Worm (Caenorhabditis elegans) whole organism, L3 larva: ENCODE data around the gene srw-56.
A peak's percentile ranks its signal among the peaks of the same experiment; 100 is the strongest.

Experiments
- R02D3.7 ChIP-seq: fragments of 150-350 bp; optimal IDR thresholded peaks from 2 replicates; lab custom pipeline; 2014; ENCODE audit warnings: missing biosample characterization, missing genetic modification characterization
- ama-1 ChIP-seq: fragments of 150-350 bp; optimal IDR thresholded peaks from 2 replicates; lab custom pipeline; 2018
- ceh-16 ChIP-seq: sonication (generic microtip); optimal IDR thresholded peaks from 2 replicates; lab custom pipeline; 2017; ENCODE audit warnings: missing biosample characterization, missing genetic modification characterization
- ceh-28 ChIP-seq: fragments of 150-350 bp; optimal IDR thresholded peaks from 2 replicates; lab custom pipeline; 2014; ENCODE audit warnings: missing biosample characterization, missing genetic modification reagents, missing genetic modification characterization
- ceh-9 ChIP-seq: sonication (generic microtip); optimal IDR thresholded peaks from 2 replicates; lab custom pipeline; 2018; ENCODE audit warnings: missing biosample characterization, missing genetic modification characterization
- elt-2 ChIP-seq: sonication (generic microtip); optimal IDR thresholded peaks from 2 replicates; lab custom pipeline; 2016; ENCODE audit warnings: missing genetic modification reagents, mild to moderate bottlenecking, missing genetic modification characterization, missing compliant biosample characterization
- elt-3 ChIP-seq, 3 experiments: fragments of 150-350 bp in 1 of 3; sonication (generic microtip) in 2 of 3; optimal IDR thresholded peaks; 2 replicates in 2 of 3; 4 replicates in 1 of 3; lab custom pipeline; 2014 to 2017; ENCODE audit warnings: missing biosample characterization in 3 of 3, missing genetic modification characterization in 3 of 3
- fkh-10 ChIP-seq: sonication (generic microtip); optimal IDR thresholded peaks from 2 replicates; lab custom pipeline; 2017; ENCODE audit warnings: missing biosample characterization, missing genetic modification reagents, missing genetic modification characterization
- fkh-2 ChIP-seq: fragments of 150-350 bp; optimal IDR thresholded peaks from 2 replicates; lab custom pipeline; 2014; ENCODE audit warnings: missing biosample characterization, missing genetic modification reagents, missing genetic modification characterization
- fos-1 ChIP-seq: fragments of 150-350 bp; optimal IDR thresholded peaks from 2 replicates; lab custom pipeline; 2014; ENCODE audit warnings: missing biosample characterization, missing genetic modification characterization
- jun-1 ChIP-seq: fragments of 150-350 bp; optimal IDR thresholded peaks from 2 replicates; lab custom pipeline; 2014; ENCODE audit warnings: missing biosample characterization, missing genetic modification reagents, missing genetic modification characterization
- lsy-12 ChIP-seq: sonication (generic microtip); optimal IDR thresholded peaks from 2 replicates; lab custom pipeline; 2016; ENCODE audit warnings: mild to moderate bottlenecking, missing genetic modification characterization, missing compliant biosample characterization
- mdl-1 ChIP-seq: fragments of 150-350 bp; optimal IDR thresholded peaks from 2 replicates; lab custom pipeline; 2014; ENCODE audit warnings: missing biosample characterization, missing genetic modification characterization
- nfya-1 ChIP-seq: sonication (generic microtip); optimal IDR thresholded peaks from 2 replicates; lab custom pipeline; 2017; ENCODE audit warnings: missing genetic modification characterization, mild to moderate bottlenecking, missing compliant biosample characterization, antibody characterized with exemption, moderate library complexity; ENCODE audit not compliant: insufficient read depth
- nhr-11 ChIP-seq: fragments of 150-350 bp; optimal IDR thresholded peaks from 2 replicates; lab custom pipeline; 2014; ENCODE audit warnings: missing biosample characterization, missing genetic modification characterization
- nhr-25 ChIP-seq: sonication (generic microtip); optimal IDR thresholded peaks from 2 replicates; lab custom pipeline; 2017; ENCODE audit warnings: missing biosample characterization, missing genetic modification characterization
- nhr-28 ChIP-seq: fragments of 150-350 bp; optimal IDR thresholded peaks from 2 replicates; lab custom pipeline; 2014; ENCODE audit warnings: missing biosample characterization, missing genetic modification characterization
- nhr-43 ChIP-seq: sonication (generic microtip); optimal IDR thresholded peaks from 2 replicates; lab custom pipeline; 2016; ENCODE audit warnings: mild to moderate bottlenecking, missing genetic modification characterization, missing compliant biosample characterization; ENCODE audit not compliant: poor library complexity, severe bottlenecking
- nhr-67 ChIP-seq: fragments of 150-350 bp; optimal IDR thresholded peaks from 2 replicates; lab custom pipeline; 2014; ENCODE audit warnings: missing biosample characterization, missing genetic modification characterization
- nhr-76 ChIP-seq: fragments of 150-350 bp; sonication (generic microtip); optimal IDR thresholded peaks from 5 replicates; lab custom pipeline; 2014; ENCODE audit warnings: missing biosample characterization, missing genetic modification characterization
- pha-4 ChIP-seq: fragments of 150-350 bp; optimal IDR thresholded peaks from 2 replicates; lab custom pipeline; 2014; ENCODE audit warnings: missing biosample characterization, missing genetic modification reagents, missing genetic modification characterization
- pqm-1 ChIP-seq: fragments of 150-350 bp; optimal IDR thresholded peaks from 2 replicates; lab custom pipeline; 2017; ENCODE audit warnings: missing biosample characterization, missing genetic modification characterization, inconsistent platforms
- skn-1 ChIP-seq: fragments of 150-350 bp; optimal IDR thresholded peaks from 2 replicates; lab custom pipeline; 2014; ENCODE audit warnings: missing biosample characterization, missing genetic modification characterization
- snpc-4 ChIP-seq: fragments of 150-350 bp; optimal IDR thresholded peaks from 2 replicates; lab custom pipeline; 2014; ENCODE audit warnings: missing biosample characterization, missing genetic modification characterization
- tbx-2 ChIP-seq: sonication (generic microtip); optimal IDR thresholded peaks from 2 replicates; lab custom pipeline; 2016; ENCODE audit warnings: mild to moderate bottlenecking, missing genetic modification characterization, missing compliant biosample characterization
- unc-62 ChIP-seq: fragments of 150-350 bp; sonication (generic microtip); optimal IDR thresholded peaks from 4 replicates; lab custom pipeline; 2014; ENCODE audit warnings: missing biosample characterization, missing genetic modification reagents, missing genetic modification characterization
- zag-1 ChIP-seq: fragments of 150-350 bp; optimal IDR thresholded peaks from 2 replicates; lab custom pipeline; 2014; ENCODE audit warnings: missing biosample characterization, missing genetic modification characterization
- ztf-11 ChIP-seq: fragments of 150-350 bp; optimal IDR thresholded peaks from 2 replicates; lab custom pipeline; 2014; ENCODE audit warnings: missing biosample characterization, missing genetic modification characterization
- ztf-4 ChIP-seq: fragments of 150-350 bp; optimal IDR thresholded peaks from 2 replicates; lab custom pipeline; 2014; ENCODE audit warnings: missing biosample characterization, missing genetic modification characterization

srw-56 gene

DNA sequence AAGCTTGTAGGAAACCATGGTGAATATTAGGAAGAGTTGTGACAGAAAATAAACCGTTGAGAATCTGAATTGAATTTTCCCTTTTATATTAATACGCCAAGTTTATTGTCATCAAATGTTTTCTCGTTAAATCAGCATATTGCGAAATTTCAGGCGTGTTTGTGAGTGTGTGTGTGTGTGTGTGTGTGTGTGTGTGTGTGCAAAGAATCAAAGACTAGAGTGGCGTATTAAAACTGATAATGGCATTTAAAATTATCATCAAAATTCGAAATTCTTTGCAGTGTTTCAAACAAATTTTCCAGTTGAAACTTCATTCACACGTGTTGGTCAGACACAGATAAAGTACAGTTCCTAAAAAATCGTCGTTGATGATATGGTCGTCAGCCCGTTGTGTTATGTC lies 36.7 kb downstream of the srw-56 start, which contains the start of gene gst-38:
Gene gst-38, minus strand, starts transcription at position 152 of the 400 bp plus-strand sequence.
- TF ChIP-seq ceh-9 (tag; lab: Kevin White, UChicago) = no peak
- no peak for TF ChIP-seq R02D3.7
- TF ChIP-seq ama-1 = no peak
- no peak for TF ChIP-seq fkh-10 (GFP tag; lab: Kevin White, UChicago)
- TF ChIP-seq nhr-25 (tag; lab: Kevin White, UChicago) = no peak
- TF ChIP-seq nhr-76 = no peak
- TF ChIP-seq elt-2 (tag; lab: Kevin White, UChicago) = peak; percentile 88
- no peak for TF ChIP-seq ztf-11 (tag; lab: Kevin White, UChicago)
- peak; percentile 14 for TF ChIP-seq skn-1 (tag; lab: Kevin White, UChicago)
- TF ChIP-seq ztf-4 (tag; lab: Kevin White, UChicago) = no peak
- TF ChIP-seq lsy-12 (tag; lab: Kevin White, UChicago) = no peak
- peak; percentile 41 for TF ChIP-seq pqm-1 (tag; lab: Kevin White, UChicago)
- TF ChIP-seq nhr-43 = no peak
- no peak for TF ChIP-seq unc-62 (GFP tag; lab: Kevin White, UChicago)
- TF ChIP-seq elt-3 (tag; optimal IDR thresholded peaks at IDR 0.05; lab: Kevin White, UChicago) = no peak

DNA sequence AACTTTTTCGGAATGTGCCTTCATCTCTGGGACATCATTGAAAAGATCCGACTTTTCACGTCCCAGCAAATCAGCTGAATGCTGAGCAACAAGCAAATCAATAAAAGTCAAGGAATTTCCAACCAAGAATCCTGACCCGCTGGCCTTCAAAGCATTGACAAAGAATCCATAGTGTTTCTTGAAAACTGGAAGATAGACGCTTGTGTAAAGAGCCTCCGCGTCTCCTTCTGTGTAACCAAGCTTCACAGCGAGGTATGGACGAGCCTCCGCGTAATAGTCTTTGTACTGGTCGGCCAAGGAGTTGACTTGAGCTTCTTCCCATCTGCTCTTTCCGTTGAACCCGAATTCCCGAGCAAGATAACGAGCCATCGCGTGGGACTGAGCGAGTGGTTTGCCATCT lies 37.4 kb downstream of the srw-56 start:
- TF ChIP-seq zag-1 (tag; lab: Kevin White, UChicago) (no peak), nfya-1 (tag; lab: Kevin White, UChicago) (no peak), nhr-43 (no peak), tbx-2 (tag; lab: Kevin White, UChicago) (no peak), mdl-1 (tag; lab: Kevin White, UChicago) (no peak), fos-1 (tag; lab: Kevin White, UChicago) (no peak), jun-1 (tag; lab: Kevin White, UChicago) (no peak), ceh-28 (tag; lab: Kevin White, UChicago) (no peak), fkh-2 (tag; lab: Kevin White, UChicago) (no peak), nhr-67 (tag; lab: Kevin White, UChicago) (no peak)

DNA sequence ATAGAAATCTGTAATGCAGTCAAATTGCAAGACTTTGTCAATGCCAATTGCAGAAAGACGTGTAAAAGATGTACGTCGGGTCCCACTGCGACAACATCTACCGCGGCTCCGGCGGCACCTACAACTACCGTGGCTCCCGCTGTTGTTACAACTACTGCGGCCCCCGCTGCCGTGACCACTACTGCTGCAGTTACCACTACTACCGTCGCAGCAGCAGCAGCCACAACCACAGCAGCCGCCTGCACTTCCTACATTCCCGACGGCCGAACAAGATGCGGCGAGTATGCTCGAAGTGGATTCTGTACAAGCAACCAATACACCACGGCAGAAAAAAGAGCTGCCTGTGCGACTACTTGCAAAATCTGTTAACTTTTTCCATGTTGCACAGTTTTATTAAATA lies 37.9 kb downstream of the srw-56 start:
- TF ChIP-seq pha-4 (tag; lab: Kevin White, UChicago) = no peak

- no peak for TF ChIP-seq snpc-4 (tag; lab: Kevin White, UChicago)
These were observed 38.9 kb downstream of the srw-56 start, which contains the start of gene F35E8.7 for ce11 chrV:15913714-15914113. F35E8.7 (plus strand) TSS chrV:15914014.

- no peak for TF ChIP-seq pha-4 (tag; lab: Kevin White, UChicago)
- TF ChIP-seq nhr-11 (tag; lab: Kevin White, UChicago) = no peak
- no peak for TF ChIP-seq nfya-1 (tag; lab: Kevin White, UChicago)
These were observed 40.0 kb downstream of the srw-56 start for ce11 chrV:15912677-15913076.

ce11 chrV:15911848-15912247 lies 40.8 kb downstream of the srw-56 start, which contains the start of gene F35E8.6:
F35E8.6 (plus strand) TSS chrV:15912148.
- TF ChIP-seq lsy-12 (tag; lab: Kevin White, UChicago) (no peak), pqm-1 (tag; lab: Kevin White, UChicago) (no peak), ztf-4 (tag; lab: Kevin White, UChicago) (no peak), elt-2 (tag; lab: Kevin White, UChicago) (no peak), nhr-28 (tag; lab: Kevin White, UChicago) (no peak), ceh-16 (tag; lab: Kevin White, UChicago) (no peak), snpc-4 (tag; lab: Kevin White, UChicago) (no peak)

DNA sequence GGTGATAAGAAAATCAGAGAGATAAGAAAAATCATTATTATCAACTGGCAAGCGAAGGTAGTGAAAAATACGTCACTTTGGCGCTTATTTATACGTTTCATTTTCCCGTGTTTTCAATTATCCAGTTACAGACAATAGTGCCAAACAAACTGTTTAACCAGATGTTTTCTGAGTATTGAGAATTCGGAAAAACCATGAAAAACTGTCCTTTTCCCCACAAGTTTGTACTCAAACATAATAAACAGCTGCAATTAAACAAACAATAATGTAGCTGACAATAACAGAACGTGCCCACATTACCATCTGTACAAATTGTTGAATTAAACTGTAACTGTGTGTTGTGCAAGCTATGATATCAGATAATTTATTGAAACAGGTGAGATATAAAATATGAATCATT lies 47.1 kb downstream of the srw-56 start, which contains the start of the genes F35E8.1 and F35E8.2:
Gene F35E8.1, minus strand, starts transcription at position 101 of the 400 bp plus-strand sequence.
Gene F35E8.2, plus strand, starts transcription at position 132 of the 400 bp plus-strand sequence.
- TF ChIP-seq elt-2 (tag; lab: Kevin White, UChicago) = peak; percentile 27
